Worm (Caenorhabditis elegans) whole organism, L2 larva: ENCODE results near the gene Y41E3.13.

Experiments used
- ceh-82 ChIP-seq: fragments of 150-350 bp; optimal IDR thresholded peaks from 2 replicates; lab custom pipeline; 2014; ENCODE audit warnings: missing biosample characterization, missing genetic modification characterization
- mdl-1 ChIP-seq, 2 experiments: fragments of 150-350 bp in 1 of 2; sonication (generic microtip) in 1 of 2; optimal IDR thresholded peaks; 2 replicates each; lab custom pipeline; 2017; ENCODE audit warnings: missing biosample characterization in 2 of 2, missing genetic modification characterization in 2 of 2
- nhr-12 ChIP-seq: fragments of 150-350 bp; optimal IDR thresholded peaks from 2 replicates; lab custom pipeline; 2014; ENCODE audit warnings: missing biosample characterization, missing genetic modification characterization
- sma-9 ChIP-seq, 2 experiments: fragments of 150-350 bp in 1 of 2; sonication (generic microtip) in 1 of 2; optimal IDR thresholded peaks; 2 replicates each; lab custom pipeline; 2014 to 2016; ENCODE audit warnings: missing genetic modification characterization in 2 of 2, mild to moderate bottlenecking in 1 of 2, missing biosample characterization in 1 of 2, missing compliant biosample characterization in 1 of 2, missing genetic modification reagents in 1 of 2, moderate library complexity in 1 of 2
- ztf-11 ChIP-seq: sonication (generic microtip); optimal IDR thresholded peaks from 2 replicates; lab custom pipeline; 2017; ENCODE audit warnings: missing biosample characterization, missing genetic modification characterization

DNA sequence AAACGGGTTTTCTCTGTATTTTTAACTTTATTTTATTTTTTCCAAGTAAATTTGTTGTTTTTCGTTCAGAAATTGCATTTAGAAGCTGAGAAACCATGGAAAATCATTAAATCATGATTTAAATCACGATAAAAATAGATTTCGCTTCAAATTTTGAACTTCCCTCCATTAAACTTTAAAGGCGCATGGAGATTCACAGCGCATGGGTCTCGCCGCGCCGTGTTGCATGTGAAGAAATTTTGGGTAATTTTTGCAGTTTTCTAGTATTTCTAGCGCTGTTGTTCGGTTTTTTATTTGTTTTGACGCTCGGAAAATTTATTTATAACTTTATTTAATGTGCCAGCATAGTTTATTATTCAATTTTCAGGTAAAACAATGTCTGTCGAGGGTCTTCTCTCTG is 21.1 kb upstream of the Y41E3.13 start, which contains the start of gene eef-1B.2:
- no peak for TF ChIP-seq nhr-12 (tag; lab: Kevin White, UChicago)
- no peak for TF ChIP-seq mdl-1 (tag; optimal IDR thresholded peaks at IDR 0.05; lab: Kevin White, UChicago)
- TF ChIP-seq sma-9 (GFP tag; optimal IDR thresholded peaks at IDR 0.05; lab: Kevin White, UChicago), result no peak
- TF ChIP-seq sma-9 (tag; optimal IDR thresholded peaks at IDR 0.05; lab: Kevin White, UChicago), result no peak
- no peak for TF ChIP-seq ztf-11 (tag; lab: Kevin White, UChicago)
- no peak for TF ChIP-seq ceh-82 (tag; lab: Kevin White, UChicago)
